Worm (Caenorhabditis elegans): ENCODE measurements around the gene ZK418.11.
A peak's percentile ranks its signal among the peaks of the same experiment; 100 is the strongest.

DNA sequence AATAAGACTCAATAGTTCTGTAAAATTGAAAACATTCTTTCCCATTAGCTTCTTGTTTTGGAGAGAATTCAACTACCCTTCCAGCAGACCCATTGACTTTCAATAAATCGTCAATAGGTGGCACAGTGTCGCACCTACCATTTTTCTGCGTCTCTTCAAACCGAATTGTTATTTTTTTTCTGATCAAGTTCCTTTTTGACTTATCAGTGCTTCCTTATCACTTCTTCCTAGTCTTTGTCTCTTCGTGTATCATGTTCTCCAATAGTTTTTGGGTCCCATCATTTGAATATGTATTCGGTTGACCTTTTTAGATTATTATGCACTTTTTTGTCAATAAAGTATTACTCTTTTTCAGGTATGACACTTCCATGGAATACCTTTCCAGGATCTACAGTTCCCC is 7.9 kb downstream of the ZK418.11 start, which contains the start of gene odd-1:
- TF ChIP-seq ZK546.5 (tag; optimal IDR thresholded peaks at IDR 0.05) (no peak), dmd-6 (GFP tag; IDR thresholded peaks at IDR 0.05) (peak; percentile 24; the same call in 1 of the 2 replicates), aha-1 (tag) (peak; percentile 82), lin-13 (GFP tag; optimal IDR thresholded peaks at IDR 0.05) (no peak), egl-27 (tag; optimal IDR thresholded peaks at IDR 0.05) (no peak), lin-39 (tag; optimal IDR thresholded peaks at IDR 0.05) (no peak)

Measured in whole organism, L4 larva.